Fruit fly (Drosophila melanogaster): ENCODE data around the gene CG13133.

Gene CG13133

DNA sequence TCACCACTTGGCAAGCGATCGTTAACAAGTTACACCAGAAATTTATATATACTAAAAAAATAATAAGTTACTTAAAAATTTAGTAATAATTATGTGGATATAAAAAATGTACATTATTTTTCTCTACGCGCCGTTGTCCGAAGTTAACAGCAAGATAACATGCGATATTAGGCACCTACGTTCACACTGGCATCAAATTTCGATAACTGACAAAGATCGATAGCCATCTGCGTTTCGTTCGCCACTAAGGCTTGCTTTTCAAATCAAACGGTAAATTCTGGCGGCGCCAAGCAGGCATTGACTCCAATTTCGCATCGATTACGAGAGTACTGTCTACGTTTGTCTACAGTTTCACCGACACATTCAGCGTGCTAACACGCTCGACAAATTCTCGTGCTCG lies 35.5 kb downstream of the CG13133 start, which contains the start of gene Pen (continued):
- TF ChIP-seq CG6791 (GFP tag; IDR thresholded peaks at IDR 0.05; ENCODE audit: partially characterized antibody) = peak; percentile 83
- peak; percentile 61 for TF ChIP-seq CG15514 (GFP tag; optimal IDR thresholded peaks at IDR 0.05)
- no peak for TF ChIP-seq CG17829 (tag; optimal IDR thresholded peaks at IDR 0.05)
- TF ChIP-seq CG2129 (GFP tag; IDR thresholded peaks at IDR 0.05; ENCODE audit: partially characterized antibody) = 0 out of 2 replicates have a peak, but pooled peaks have one; percentile 27
- TF ChIP-seq fd96Cb (tag; optimal IDR thresholded peaks at IDR 0.05) = no peak
- no peak for TF ChIP-seq CG12071 (GFP tag; optimal IDR thresholded peaks at IDR 0.05)
- peak; percentile 84 for TF ChIP-seq amos (GFP tag; IDR thresholded peaks at IDR 0.05; ENCODE audit: partially characterized antibody)
- TF ChIP-seq E2f2 (GFP tag; IDR thresholded peaks at IDR 0.05) = peak; percentile 90
- TF ChIP-seq CG34224 (GFP tag; IDR thresholded peaks at IDR 0.05; ENCODE audit: partially characterized antibody) = peak; percentile 53
- TF ChIP-seq C15 (GFP tag; IDR thresholded peaks at IDR 0.05) = no peak
- TF ChIP-seq stwl (tag; optimal IDR thresholded peaks at IDR 0.05) = peak; percentile 38
- TF ChIP-seq BtbVII (GFP tag; optimal IDR thresholded peaks at IDR 0.05) = no peak
- no peak for TF ChIP-seq ems (GFP tag; optimal IDR thresholded peaks at IDR 0.05)
- no peak for TF ChIP-seq ara (GFP tag; IDR thresholded peaks at IDR 0.05)
- TF ChIP-seq CG17186 (GFP tag; optimal IDR thresholded peaks at IDR 0.05) = peak; percentile 64
- TF ChIP-seq CG4730 (GFP tag; IDR thresholded peaks at IDR 0.05) = no peak
- no peak for TF ChIP-seq tgo (GFP tag; IDR thresholded peaks at IDR 0.05)
- TF ChIP-seq CG2712 (tag; optimal IDR thresholded peaks at IDR 0.05) = no peak
- peak; percentile 38 for TF ChIP-seq CTCF (GFP tag; optimal IDR thresholded peaks at IDR 0.05)
- TF ChIP-seq CG31365 (tag; optimal IDR thresholded peaks at IDR 0.05) = no peak
- no peak for TF ChIP-seq peb (GFP tag; IDR thresholded peaks at IDR 0.05)

DNA sequence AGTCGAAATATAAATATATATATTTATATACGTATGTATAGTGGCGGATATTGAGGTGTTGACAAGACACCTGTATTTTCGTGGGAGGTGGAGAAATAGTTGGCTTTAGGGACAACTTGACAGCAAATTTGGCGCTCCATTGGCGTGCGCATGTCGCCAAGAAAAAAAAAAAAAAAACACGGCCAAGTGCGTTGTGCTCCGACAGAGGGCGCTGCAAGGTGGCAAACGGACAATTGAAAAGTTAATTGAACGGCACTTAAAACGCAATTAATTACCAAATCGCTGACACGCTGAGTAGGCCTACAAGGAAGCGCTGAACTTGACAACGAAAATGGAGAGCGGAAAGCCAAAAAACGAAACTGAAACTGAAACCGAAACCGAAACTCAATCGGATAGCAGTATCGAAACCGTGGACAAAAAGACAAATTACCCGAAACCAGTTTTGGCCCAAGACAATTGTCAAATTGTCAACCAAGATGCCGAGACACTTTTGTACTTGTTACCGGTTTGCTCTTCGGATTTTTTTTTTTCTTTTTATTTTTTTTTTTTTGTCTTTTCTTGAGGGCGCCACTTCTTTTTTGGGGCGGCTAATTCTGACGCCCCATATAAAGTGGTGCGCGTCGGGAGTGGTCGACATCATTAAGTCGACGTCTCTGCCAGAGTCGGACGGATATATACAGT lies 38.5 kb downstream of the CG13133 start, which contains the start of gene Cpr31A:
TSS of gene Cpr31A (plus strand) at position 631 of the 681 bp plus-strand sequence.
- TF ChIP-seq CG32767 (GFP tag; IDR thresholded peaks at IDR 0.05) (no peak), CG32772 (GFP tag; IDR thresholded peaks at IDR 0.05) (peak; percentile 33; the same call in 1 of the 2 replicates), Awh (GFP tag; IDR thresholded peaks at IDR 0.05) (peak; percentile 8; the same call in 1 of the 2 replicates), CTCF (GFP tag; optimal IDR thresholded peaks at IDR 0.05) (peak; percentile 83), ewg (GFP tag; optimal IDR thresholded peaks at IDR 0.05) (peak; percentile 70), Blimp-1 (GFP tag; optimal IDR thresholded peaks at IDR 0.05) (peak; percentile 65), Nf-YA (GFP tag; IDR thresholded peaks at IDR 0.05) (no peak)

DNA sequence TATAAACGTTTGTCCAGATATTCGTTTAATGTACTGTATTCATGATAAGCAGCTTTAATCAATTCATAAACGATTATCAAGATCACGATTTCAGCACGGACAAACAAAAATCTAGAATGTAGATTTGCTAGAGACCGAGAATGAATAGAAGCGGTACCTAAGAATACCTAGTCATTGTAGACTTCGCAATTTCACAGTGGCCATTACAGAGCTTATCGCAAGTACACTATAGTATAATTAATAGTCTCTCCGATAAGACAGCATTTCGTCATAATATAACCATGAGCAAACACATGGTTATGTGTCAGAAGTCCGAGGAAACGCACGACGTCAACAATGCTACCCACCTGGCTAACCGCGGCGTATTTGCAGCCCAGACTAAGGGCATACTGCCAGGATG lies 42.9 kb downstream of the CG13133 start, which contains the start of gene CG33301:
TSS of gene CG33301 (plus strand) at position 301 of the 400 bp plus-strand sequence.
- TF ChIP-seq CG34224 (GFP tag; IDR thresholded peaks at IDR 0.05; ENCODE audit: partially characterized antibody) (no peak), exex (tag; optimal IDR thresholded peaks at IDR 0.05) (peak; percentile 33)
